Worm (Caenorhabditis elegans) whole organism, late embryonic: ENCODE results near the gene T17H7.7.

Source experiments
- nhr-11 ChIP-seq: fragments of 150-350 bp; optimal IDR thresholded peaks from 2 replicates; lab custom pipeline; 2014; ENCODE audit warnings: missing biosample characterization, missing genetic modification characterization
- pat-9 ChIP-seq: fragments of 200-800 bp; sonication (Bioruptor generic); optimal IDR thresholded peaks from 2 replicates; lab custom pipeline; 2018; ENCODE audit warnings: mild to moderate bottlenecking, missing genetic modification characterization, moderate library complexity, missing compliant biosample characterization
- ref-2 ChIP-seq: sonication (generic microtip); optimal IDR thresholded peaks from 2 replicates; lab custom pipeline; 2016; ENCODE audit warnings: missing genetic modification characterization, missing compliant biosample characterization
- syd-9 ChIP-seq: sonication (generic microtip); optimal IDR thresholded peaks from 2 replicates; lab custom pipeline; 2016; ENCODE audit warnings: mild to moderate bottlenecking, missing genetic modification characterization, moderate library complexity, missing compliant biosample characterization
- tbx-7 ChIP-seq: sonication (generic microtip); optimal IDR thresholded peaks from 2 replicates; lab custom pipeline; 2016; ENCODE audit warnings: missing genotype, missing genetic modification characterization, missing compliant biosample characterization

ce11 chrIII:752326-752725 lies 5.6 kb downstream of the T17H7.7 start, which contains the start of gene pat-12:
- TF ChIP-seq nhr-11 (tag; lab: Kevin White, UChicago) (no peak), syd-9 (tag; lab: Kevin White, UChicago) (no peak), pat-9 (tag; lab: Kevin White, UChicago) (no peak), ref-2 (tag; lab: Kevin White, UChicago) (no peak), tbx-7 (no peak)
